Fruit fly (Drosophila melanogaster) whole organism, wandering third instar larva: ENCODE measurements around the gene Cdc50.

Source experiments
- Abd-B ChIP-seq: fragments of >200 bp; optimal IDR thresholded peaks from 2 replicates; lab custom pipeline; 2017; ENCODE audit warnings: missing biosample characterization, missing genetic modification characterization
- CrebA ChIP-seq: fragments of 200-800 bp; sonication (Bioruptor generic); optimal IDR thresholded peaks from 2 replicates; lab custom pipeline; 2016; ENCODE audit warnings: missing biosample characterization, mild to moderate bottlenecking, missing genetic modification characterization, borderline replicate concordance
- Dfd ChIP-seq: fragments of >200 bp; optimal IDR thresholded peaks from 2 replicates; lab custom pipeline; 2017; ENCODE audit warnings: missing biosample characterization, missing genetic modification characterization
- Dif ChIP-seq: fragments of 200-275, 200-300 bp; sonication (Bioruptor generic); optimal IDR thresholded peaks from 2 replicates; lab custom pipeline; 2018; ENCODE audit warnings: missing biosample characterization, missing genetic modification characterization; ENCODE audit not compliant: partially characterized antibody
- Hnf4 ChIP-seq: fragments of 200-800 bp; sonication (Bioruptor generic); optimal IDR thresholded peaks from 2 replicates; lab custom pipeline; 2016; ENCODE audit warnings: missing biosample characterization, mild to moderate bottlenecking, missing genetic modification characterization
- Jra ChIP-seq: sonication (Bioruptor generic); optimal IDR thresholded peaks from 2 replicates; lab custom pipeline; 2016; ENCODE audit warnings: missing biosample characterization, missing genetic modification characterization
- Myc ChIP-seq: fragments of >200 bp; optimal IDR thresholded peaks from 2 replicates; lab custom pipeline; 2017
- Rel ChIP-seq, 2 experiments: fragments of 200-800 bp; sonication (Bioruptor generic) in 1 of 2; optimal IDR thresholded peaks; 2 replicates in 1 of 2; 3 replicates in 1 of 2; lab custom pipeline; 2016 to 2019; ENCODE audit warnings: mild to moderate bottlenecking in 2 of 2, missing biosample characterization in 2 of 2, missing genetic modification characterization in 2 of 2, moderate library complexity in 1 of 2
- brk ChIP-seq: fragments of 200-800 bp; sonication (Bioruptor generic); optimal IDR thresholded peaks from 2 replicates; lab custom pipeline; 2016; ENCODE audit warnings: missing biosample characterization, mild to moderate bottlenecking, missing genetic modification characterization
- dl ChIP-seq, 2 experiments: fragments of 175-275, 200-275 bp in 1 of 2; fragments of 200-275 bp in 1 of 2; sonication (Bioruptor generic); optimal IDR thresholded peaks; lab custom pipeline; 2018; ENCODE audit warnings: mild to moderate bottlenecking in 2 of 2, missing biosample characterization in 2 of 2, missing genetic modification characterization in 2 of 2, moderate library complexity in 2 of 2; ENCODE audit not compliant: partially characterized antibody in 2 of 2, insufficient read depth in 1 of 2
- lola ChIP-seq: fragments of >200 bp; optimal IDR thresholded peaks from 2 replicates; lab custom pipeline; 2017; ENCODE audit warnings: missing biosample characterization, missing genetic modification characterization
- psq ChIP-seq: fragments of 200-800 bp; sonication (Bioruptor generic); optimal IDR thresholded peaks from 3 replicates; lab custom pipeline; 2017; ENCODE audit warnings: missing biosample characterization, mild to moderate bottlenecking, missing genetic modification characterization, moderate library complexity
- tai ChIP-seq: sonication (Bioruptor generic); optimal IDR thresholded peaks from 2 replicates; lab custom pipeline; 2016; ENCODE audit warnings: missing biosample characterization, missing genetic modification characterization
- woc ChIP-seq: sonication (Bioruptor generic); optimal IDR thresholded peaks from 2 replicates; lab custom pipeline; 2016; ENCODE audit warnings: missing biosample characterization, mild to moderate bottlenecking, missing genetic modification characterization

DNA sequence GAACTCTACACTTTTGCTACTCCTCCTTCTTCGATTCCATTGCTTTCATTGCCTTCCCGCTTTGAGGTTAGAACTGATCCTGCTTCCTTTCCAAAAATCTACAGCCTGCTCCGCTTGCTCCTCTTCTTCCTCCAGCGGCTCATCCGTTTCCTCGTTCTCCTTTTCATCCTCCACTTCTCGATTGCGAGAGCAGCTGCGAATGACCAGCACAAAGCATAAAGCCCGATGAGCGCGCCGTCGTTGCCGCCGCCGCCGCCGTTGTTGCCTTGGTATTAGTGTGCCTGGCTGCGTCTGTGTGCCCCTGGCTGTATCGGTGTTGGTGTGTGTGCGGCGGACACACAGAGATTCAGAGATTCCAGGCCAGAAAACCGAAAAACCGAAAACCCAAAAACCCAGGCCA is 16.8 kb downstream of the Cdc50 start:
- no peak for TF ChIP-seq Hnf4
- TF ChIP-seq woc (GFP tag; lab: Kevin White, UChicago) = no peak
- no peak for TF ChIP-seq Jra (GFP tag; lab: Kevin White, UChicago)
- TF ChIP-seq Dif = no peak
- no peak for TF ChIP-seq Abd-B (GFP tag; lab: Kevin White, UChicago)
- TF ChIP-seq CrebA = no peak
- TF ChIP-seq Rel (GFP tag; optimal IDR thresholded peaks at IDR 0.05; lab: Kevin White, UChicago) = no peak
- TF ChIP-seq Rel (tag; optimal IDR thresholded peaks at IDR 0.05; lab: Kevin White, UChicago) = no peak
- TF ChIP-seq Dfd (GFP tag; lab: Kevin White, UChicago) = no peak
- no peak for TF ChIP-seq brk (GFP tag; lab: Kevin White, UChicago)
- TF ChIP-seq tai (GFP tag; lab: Kevin White, UChicago) = no peak
- peak; percentile 98 for TF ChIP-seq psq (GFP tag; lab: Kevin White, UChicago)
- no peak for TF ChIP-seq Myc (lab: Kevin White, UChicago)
- TF ChIP-seq lola (GFP tag; lab: Kevin White, UChicago) = no peak
- TF ChIP-seq dl (GFP tag; optimal IDR thresholded peaks at IDR 0.05; lab: Kevin White, UChicago; ENCODE audit: insufficient read depth in 1 of 2, partially characterized antibody in 2 of 2) = no peak
